Fruit fly (Drosophila melanogaster) whole organism, embryonic: ENCODE results near the gene ind.

Source experiments
- Abd-B ChIP-seq: fragments of 200-800 bp; sonication (Bioruptor generic); optimal IDR thresholded peaks from 2 replicates; lab custom pipeline; 2018; ENCODE audit warnings: missing biosample characterization, mild to moderate bottlenecking, missing genetic modification characterization, moderate library complexity
- CG10274 ChIP-seq: fragments of 200-800 bp; sonication (Bioruptor generic); optimal IDR thresholded peaks from 3 replicates; lab custom pipeline; 2017; ENCODE audit warnings: missing biosample characterization, mild to moderate bottlenecking, missing genetic modification characterization
- CG10654 ChIP-seq: fragments of 200-800 bp; sonication (Bioruptor generic); optimal IDR thresholded peaks from 2 replicates; lab custom pipeline; 2016; ENCODE audit warnings: missing biosample characterization, missing genetic modification characterization
- CG11560 ChIP-seq: fragments of 200-800 bp; sonication (Bioruptor generic); IDR thresholded peaks from 3 replicates; pipeline ENCODE4 v1.3.6; 2022; ENCODE audit warnings: missing biosample characterization, missing genetic modification characterization
- CG11695 ChIP-seq: fragments of 200-800 bp; sonication (Bioruptor generic); IDR thresholded peaks from 3 replicates; pipeline ENCODE4 v1.3.6; 2022; ENCODE audit warnings: missing biosample characterization, missing genetic modification characterization
- CG11696 ChIP-seq: fragments of 200-800 bp; sonication (Bioruptor generic); IDR thresholded peaks from 2 replicates; pipeline ENCODE4 v1.3.6; 2022; ENCODE audit warnings: missing biosample characterization, missing genetic modification characterization
- CG1233 ChIP-seq: fragments of 200-800 bp; sonication (Bioruptor generic); optimal IDR thresholded peaks from 4 replicates; lab custom pipeline; 2018; ENCODE audit warnings: missing biosample characterization, mild to moderate bottlenecking, missing genetic modification characterization
- CG12744 ChIP-seq: fragments of 200-800 bp; sonication (Bioruptor generic); optimal IDR thresholded peaks from 2 replicates; lab custom pipeline; 2016; ENCODE audit warnings: missing biosample characterization, missing genetic modification characterization
- CG14014 ChIP-seq: fragments of 200-800 bp; sonication (Bioruptor generic); IDR thresholded peaks from 2 replicates; pipeline ENCODE4 v1.3.6; 2022; ENCODE audit warnings: missing biosample characterization, missing genetic modification characterization
- CG17802 ChIP-seq: fragments of 200-800 bp; sonication (Bioruptor generic); optimal IDR thresholded peaks from 2 replicates; lab custom pipeline; 2018; ENCODE audit warnings: missing biosample characterization, mild to moderate bottlenecking, missing genetic modification characterization, moderate library complexity
- CG18011 ChIP-seq: fragments of 200-800 bp; sonication (Bioruptor generic); optimal IDR thresholded peaks from 2 replicates; lab custom pipeline; 2017; ENCODE audit warnings: missing biosample characterization, missing genetic modification characterization, mild to moderate bottlenecking, moderate library complexity, missing genotype
- CG31441 ChIP-seq: fragments of 200-800 bp; sonication (Bioruptor generic); IDR thresholded peaks from 2 replicates; pipeline ENCODE4 v1.3.6; 2022; ENCODE audit warnings: missing biosample characterization, missing genetic modification characterization
- CG33557 ChIP-seq: fragments of 200-800 bp; sonication (Bioruptor generic); optimal IDR thresholded peaks from 2 replicates; lab custom pipeline; 2019; ENCODE audit warnings: missing biosample characterization, mild to moderate bottlenecking, missing genetic modification characterization, moderate library complexity
- CG4404 ChIP-seq: fragments of 200-800 bp; sonication (Bioruptor generic); IDR thresholded peaks from 2 replicates; pipeline ENCODE4 v1.3.6; 2022; ENCODE audit warnings: missing biosample characterization, missing genetic modification characterization
- CG4617 ChIP-seq: fragments of 200-800 bp; sonication (Bioruptor generic); optimal IDR thresholded peaks from 3 replicates; lab custom pipeline; 2016; ENCODE audit warnings: missing biosample characterization, missing genetic modification characterization, borderline replicate concordance
- CG7745 ChIP-seq: fragments of 200-800 bp; sonication (Bioruptor generic); optimal IDR thresholded peaks from 2 replicates; lab custom pipeline; 2018; ENCODE audit warnings: missing biosample characterization, mild to moderate bottlenecking, missing genetic modification characterization, moderate library complexity
- CG7786 ChIP-seq: fragments of 200-800 bp; sonication (Bioruptor generic); optimal IDR thresholded peaks from 2 replicates; lab custom pipeline; 2016; ENCODE audit warnings: missing biosample characterization, missing genetic modification characterization
- CG9215 ChIP-seq: fragments of 200-800 bp; sonication (Bioruptor generic); IDR thresholded peaks from 2 replicates; pipeline ENCODE4 v1.3.6; 2022; ENCODE audit warnings: missing biosample characterization, missing genetic modification characterization
- D ChIP-seq, 2 experiments: fragments of 200-800 bp in 1 of 2; fragments of >200 bp in 1 of 2; sonication (Bioruptor generic) in 1 of 2; optimal IDR thresholded peaks; 2 replicates in 1 of 2; 3 replicates in 1 of 2; lab custom pipeline; 2017; ENCODE audit warnings: mild to moderate bottlenecking in 1 of 2, missing biosample characterization in 1 of 2, missing genetic modification characterization in 1 of 2, missing genetic modification reagents in 1 of 2
- D19B ChIP-seq: fragments of 200-800 bp; sonication (Bioruptor generic); optimal IDR thresholded peaks from 2 replicates; lab custom pipeline; 2017; ENCODE audit warnings: missing biosample characterization, mild to moderate bottlenecking, missing genetic modification characterization
- Dbx ChIP-seq: fragments of 200-800 bp; sonication (Bioruptor generic); IDR thresholded peaks from 3 replicates; pipeline ENCODE4 v1.3.6; 2022; ENCODE audit warnings: missing biosample characterization, missing genetic modification characterization
- Elba2 ChIP-seq: fragments of 200-800 bp; sonication (Bioruptor generic); optimal IDR thresholded peaks from 3 replicates; lab custom pipeline; 2016; ENCODE audit warnings: missing biosample characterization, missing genetic modification characterization
- Ets65A ChIP-seq: fragments of 200-800 bp; sonication (Bioruptor generic); peaks from one replicate; lab custom pipeline; 2016; ENCODE audit warnings: missing biosample characterization, missing genetic modification characterization
- Hr39 ChIP-seq: fragments of >200 bp; optimal IDR thresholded peaks from 2 replicates; lab custom pipeline; 2017
- Jarid2 ChIP-seq: fragments of 200-800 bp; sonication (Bioruptor generic); optimal IDR thresholded peaks from 3 replicates; lab custom pipeline; 2017; ENCODE audit warnings: mild to moderate bottlenecking, missing biosample characterization, missing genetic modification reagents, missing genetic modification characterization
- Mes4 ChIP-seq: fragments of 200-800 bp; sonication (Bioruptor generic); optimal IDR thresholded peaks from 2 replicates; lab custom pipeline; 2016; ENCODE audit warnings: missing biosample characterization, missing genetic modification characterization
- PHDP ChIP-seq: fragments of 200-800 bp; sonication (Bioruptor generic); optimal IDR thresholded peaks from 3 replicates; lab custom pipeline; 2018; ENCODE audit warnings: missing biosample characterization, mild to moderate bottlenecking, missing genetic modification characterization, moderate library complexity
- Spps ChIP-seq: fragments of 200-800 bp; sonication (Bioruptor generic); optimal IDR thresholded peaks from 2 replicates; lab custom pipeline; 2018; ENCODE audit warnings: missing biosample characterization, mild to moderate bottlenecking, missing genetic modification characterization
- Usf ChIP-seq: fragments of 200-800 bp; sonication (Bioruptor generic); optimal IDR thresholded peaks from 2 replicates; lab custom pipeline; 2017; ENCODE audit warnings: missing genotype, missing biosample characterization, missing genetic modification characterization
- bbx ChIP-seq: fragments of 200-800 bp; sonication (Bioruptor generic); IDR thresholded peaks from 2 replicates; pipeline ENCODE4 v1.3.6; 2022; ENCODE audit warnings: missing biosample characterization, missing genetic modification characterization; ENCODE audit not compliant: partially characterized antibody
- bowl ChIP-seq: fragments of 200-800 bp; sonication (Bioruptor generic); IDR thresholded peaks from 2 replicates; pipeline ENCODE4 v1.3.6; 2022; ENCODE audit warnings: missing biosample characterization, missing genetic modification characterization
- caup ChIP-seq: fragments of 200-800 bp; sonication (Bioruptor generic); optimal IDR thresholded peaks from 3 replicates; lab custom pipeline; 2017; ENCODE audit warnings: missing biosample characterization, mild to moderate bottlenecking, missing genetic modification characterization, moderate library complexity; ENCODE audit not compliant: severe bottlenecking
- chinmo ChIP-seq: fragments of 200-800 bp; sonication (Bioruptor generic); IDR thresholded peaks from 4 replicates; pipeline ENCODE4 v1.3.6; 2022; ENCODE audit warnings: missing biosample characterization, missing genetic modification characterization; ENCODE audit not compliant: partially characterized antibody
- chn ChIP-seq: fragments of 200-800 bp; sonication (Bioruptor generic); optimal IDR thresholded peaks from 2 replicates; lab custom pipeline; 2016; ENCODE audit warnings: missing biosample characterization, missing genetic modification characterization
- crp ChIP-seq, 2 experiments: fragments of 200-800 bp; sonication (Bioruptor generic); optimal IDR thresholded peaks; 2 replicates in 1 of 2; 3 replicates in 1 of 2; lab custom pipeline; 2017; ENCODE audit warnings: missing biosample characterization in 2 of 2, missing genetic modification characterization in 2 of 2, mild to moderate bottlenecking in 1 of 2, moderate library complexity in 1 of 2
- danr ChIP-seq: fragments of 200-800 bp; sonication (Bioruptor generic); IDR thresholded peaks from 2 replicates; pipeline ENCODE4 v1.3.6; 2022; ENCODE audit warnings: missing biosample characterization, missing genetic modification characterization
- dm ChIP-seq: fragments of 200-800 bp; sonication (Bioruptor generic); optimal IDR thresholded peaks from 3 replicates; lab custom pipeline; 2016; ENCODE audit warnings: missing biosample characterization, missing genetic modification characterization
- hkb ChIP-seq, 2 experiments: fragments of 200-800 bp in 1 of 2; fragments of >200 bp in 1 of 2; sonication (Bioruptor generic) in 1 of 2; IDR thresholded peaks in 1 of 2; optimal IDR thresholded peaks in 1 of 2; 2 replicates each; pipeline versions ENCODE4 v1.3.6 to Lab custom; 2017 to 2022; ENCODE audit warnings: missing biosample characterization in 1 of 2, missing genetic modification characterization in 1 of 2
- ken ChIP-seq: fragments of 200-800 bp; sonication (Bioruptor generic); IDR thresholded peaks from 3 replicates; pipeline ENCODE4 v1.3.6; 2022; ENCODE audit warnings: missing biosample characterization, missing genetic modification characterization
- mld ChIP-seq: fragments of 200-800 bp; sonication (Bioruptor generic); IDR thresholded peaks from 3 replicates; pipeline ENCODE4 v1.3.6; 2022; ENCODE audit warnings: missing biosample characterization, missing genetic modification characterization; ENCODE audit not compliant: partially characterized antibody
- otp ChIP-seq: fragments of 200-800 bp; sonication (Bioruptor generic); IDR thresholded peaks from 3 replicates; pipeline ENCODE4, ENCODE4 v1.3.6; 2022; ENCODE audit warnings: missing biosample characterization, missing genetic modification characterization
- p53 ChIP-seq: fragments of 200-800 bp; sonication (Bioruptor generic); optimal IDR thresholded peaks from 2 replicates; lab custom pipeline; 2016; ENCODE audit warnings: missing biosample characterization, missing genetic modification characterization
- phol ChIP-seq: fragments of 200-800 bp; sonication (Bioruptor generic); optimal IDR thresholded peaks from 3 replicates; lab custom pipeline; 2018; ENCODE audit warnings: missing biosample characterization, mild to moderate bottlenecking, missing genetic modification characterization, moderate library complexity
- sens-2 ChIP-seq: fragments of 200-800 bp; sonication (Bioruptor generic); IDR thresholded peaks from 2 replicates; pipeline ENCODE4 v1.3.6; 2022; ENCODE audit warnings: missing biosample characterization, missing genetic modification characterization
- sqz ChIP-seq: fragments of 200-800 bp; sonication (Bioruptor generic); optimal IDR thresholded peaks from 3 replicates; lab custom pipeline; 2018; ENCODE audit warnings: missing biosample characterization, mild to moderate bottlenecking, missing genetic modification characterization
- tna ChIP-seq: fragments of 200-800 bp; sonication (Bioruptor generic); IDR thresholded peaks from 2 replicates; pipeline ENCODE4 v1.3.6; 2022; ENCODE audit warnings: missing biosample characterization, missing genetic modification characterization; ENCODE audit not compliant: partially characterized antibody
- vfl ChIP-seq: fragments of 200-800 bp; sonication (Bioruptor generic); optimal IDR thresholded peaks from 2 replicates; lab custom pipeline; 2016; ENCODE audit warnings: missing biosample characterization, missing genetic modification characterization
- zfh2 ChIP-seq: fragments of 200-800 bp; sonication (Bioruptor generic); optimal IDR thresholded peaks from 2 replicates; lab custom pipeline; 2016; ENCODE audit warnings: missing biosample characterization, missing genetic modification characterization

The ind gene

DNA sequence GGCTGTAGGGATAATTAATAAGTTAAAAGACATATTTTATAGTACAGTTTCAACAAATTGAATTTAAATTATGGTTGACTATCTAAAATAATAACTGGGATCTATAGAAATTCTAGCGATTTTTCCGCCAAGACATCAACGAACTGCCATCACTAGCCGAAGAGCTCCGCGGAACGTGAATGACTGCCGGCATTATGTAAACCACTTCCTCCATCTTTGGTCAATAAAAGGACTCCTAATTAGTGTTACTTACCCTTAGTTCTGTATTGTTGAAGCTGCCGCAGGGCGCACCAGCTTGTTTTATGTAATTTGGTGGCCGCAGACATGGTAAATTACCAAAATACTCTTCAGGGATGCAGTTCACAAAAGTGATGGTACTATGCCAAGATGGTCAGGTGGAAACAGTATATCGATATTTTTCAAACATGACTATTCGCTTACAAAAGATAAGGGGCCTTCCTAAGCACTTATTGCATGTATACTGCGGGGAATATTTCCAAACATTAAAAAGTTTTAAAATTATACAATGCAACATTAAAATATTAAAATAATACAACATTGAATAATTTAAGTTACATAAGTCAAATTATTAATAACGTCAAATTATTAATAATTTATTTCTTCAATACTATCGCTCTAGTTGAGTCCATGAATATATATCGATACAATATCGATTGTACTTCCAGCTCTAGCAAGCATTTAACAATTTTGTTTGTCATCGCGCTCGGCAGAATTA lies 44.3 kb downstream of the ind start, which contains the start of the genes mRpL39 and Prosbeta2:
Gene mRpL39 (minus strand): TSS at position 383 of the 736 bp plus-strand sequence.
Gene Prosbeta2 (plus strand): TSS at position 668 of the 736 bp plus-strand sequence.
- TF ChIP-seq Dbx (GFP tag; lab: Robert Waterston, UW), result peak; percentile 82
- TF ChIP-seq zfh2 (GFP tag; lab: Kevin White, UChicago), result no peak
- TF ChIP-seq CG7786 (GFP tag; lab: Kevin White, UChicago), result no peak
- no peak for TF ChIP-seq CG4617
- peak; percentile 28 for TF ChIP-seq Ets65A (GFP tag; lab: Kevin White, UChicago)
- TF ChIP-seq phol (tag; lab: Kevin White, UChicago), result peak; percentile 58
- TF ChIP-seq PHDP (tag; lab: Kevin White, UChicago), result no peak
- TF ChIP-seq CG11696 (GFP tag; lab: Robert Waterston, UW), result peak; percentile 42; the same call in 1 of the 2 replicates
- TF ChIP-seq tna, result peak; percentile 75
- TF ChIP-seq CG11560 (tag; lab: Robert Waterston, UW), result peak; percentile 52; the same call in 1 of the 3 replicates
- TF ChIP-seq sqz (GFP tag; lab: Kevin White, UChicago), result no peak
- no peak for TF ChIP-seq CG10274 (GFP tag; lab: Kevin White, UChicago)
- TF ChIP-seq chn (GFP tag; lab: Kevin White, UChicago), result no peak
- peak; percentile 72 for TF ChIP-seq CG4404 (GFP tag; lab: Robert Waterston, UW)
- no peak for TF ChIP-seq p53 (GFP tag; lab: Kevin White, UChicago)
- TF ChIP-seq Elba2, result no peak
- TF ChIP-seq vfl (GFP tag; lab: Kevin White, UChicago), result no peak
- no peak for TF ChIP-seq CG1233
- peak; percentile 87 for TF ChIP-seq CG31441 (GFP tag; lab: Robert Waterston, UW)
- TF ChIP-seq Mes4 (GFP tag; lab: Kevin White, UChicago), result no peak
- TF ChIP-seq CG12744 (GFP tag; lab: Kevin White, UChicago), result no peak
- TF ChIP-seq Spps (tag; lab: Kevin White, UChicago), result no peak
- TF ChIP-seq dm, result no peak
- 0 out of 4 replicates have a peak, but pooled peaks have one; percentile 18 for TF ChIP-seq chinmo (GFP tag; lab: Robert Waterston, UW)
- TF ChIP-seq CG33557, result no peak
- TF ChIP-seq CG17802 (tag; lab: Kevin White, UChicago), result no peak
- TF ChIP-seq D19B (GFP tag; lab: Kevin White, UChicago), result no peak
- no peak for TF ChIP-seq D (optimal IDR thresholded peaks at IDR 0.05; lab: Kevin White, UChicago)
- TF ChIP-seq D (GFP tag; optimal IDR thresholded peaks at IDR 0.05; lab: Kevin White, UChicago), result peak; percentile 30
- peak; percentile 61; the same call in 2 of the 3 replicates for TF ChIP-seq CG11695 (GFP tag; lab: Robert Waterston, UW)
- no peak for TF ChIP-seq crp (GFP tag; optimal IDR thresholded peaks at IDR 0.05; lab: Kevin White, UChicago)
- no peak for TF ChIP-seq caup (GFP tag; lab: Kevin White, UChicago)
- no peak for TF ChIP-seq sens-2 (GFP tag; lab: Robert Waterston, UW)
- no peak for TF ChIP-seq Abd-B
- no peak for TF ChIP-seq Usf (GFP tag; lab: Kevin White, UChicago)
- TF ChIP-seq CG10654 (GFP tag; lab: Kevin White, UChicago), result peak; percentile 40
- TF ChIP-seq mld (GFP tag; lab: Robert Waterston, UW), result peak; percentile 76
- no peak for TF ChIP-seq bowl
- TF ChIP-seq CG7745 (tag; lab: Kevin White, UChicago), result no peak
- TF ChIP-seq otp (GFP tag; lab: Robert Waterston, UW), result no peak
- TF ChIP-seq hkb (optimal IDR thresholded peaks at IDR 0.05; lab: Kevin White, UChicago), result no peak
- 0 out of 2 replicates have a peak, but pooled peaks have one; percentile 18 for TF ChIP-seq hkb (GFP tag; IDR thresholded peaks at IDR 0.05; lab: Robert Waterston, UW)
- no peak for TF ChIP-seq Jarid2
- TF ChIP-seq bbx, result peak; percentile 86
- peak; percentile 63; the same call in 1 of the 2 replicates for TF ChIP-seq danr (GFP tag; lab: Robert Waterston, UW)
- TF ChIP-seq Hr39 (lab: Kevin White, UChicago), result no peak
- TF ChIP-seq CG9215 (GFP tag; lab: Robert Waterston, UW), result peak; percentile 83
- TF ChIP-seq CG14014 (GFP tag; lab: Robert Waterston, UW), result peak; percentile 30; the same call in 1 of the 2 replicates
- peak; percentile 30; the same call in 1 of the 3 replicates for TF ChIP-seq ken (GFP tag; lab: Robert Waterston, UW)
- TF ChIP-seq CG18011 (GFP tag; lab: Kevin White, UChicago), result no peak
